Fruit fly (Drosophila melanogaster) whole organism, embryonic: ENCODE data around the gene CG11131.

Experiments used
- Bdp1 ChIP-seq: fragments of 200-800 bp; sonication (Bioruptor generic); optimal IDR thresholded peaks from 3 replicates; lab custom pipeline; 2016; ENCODE audit warnings: missing biosample characterization, missing genetic modification characterization
- CG10147 ChIP-seq: fragments of 200-800 bp; sonication (Bioruptor generic); optimal IDR thresholded peaks from 2 replicates; lab custom pipeline; 2019; ENCODE audit warnings: missing biosample characterization, mild to moderate bottlenecking, missing genetic modification characterization, moderate library complexity
- CG10321 ChIP-seq: fragments of 200-800 bp; sonication (Bioruptor generic); IDR thresholded peaks from 2 replicates; pipeline ENCODE4 v1.3.6; 2022; ENCODE audit warnings: missing biosample characterization, missing genetic modification characterization
- CG10366 ChIP-seq: fragments of 200-800 bp; sonication (Bioruptor generic); IDR thresholded peaks from 2 replicates; pipeline ENCODE4 v1.3.6; 2022; ENCODE audit warnings: missing biosample characterization, missing genetic modification characterization
- CG12942 ChIP-seq: fragments of 200-800 bp; sonication (Bioruptor generic); optimal IDR thresholded peaks from 3 replicates; lab custom pipeline; 2016; ENCODE audit warnings: missing biosample characterization, missing genetic modification characterization
- CG14441 ChIP-seq: fragments of 200-800 bp; sonication (Bioruptor generic); IDR thresholded peaks from 2 replicates; pipeline ENCODE4 v1.3.6; 2022; ENCODE audit warnings: missing biosample characterization, missing genetic modification characterization
- CG14860 ChIP-seq: fragments of 200-800 bp; sonication (Bioruptor generic); IDR thresholded peaks from 3 replicates; pipeline ENCODE4 v1.3.6; 2022; ENCODE audit warnings: missing biosample characterization, missing genetic modification characterization; ENCODE audit not compliant: partially characterized antibody
- CG1647 ChIP-seq: fragments of 200-800 bp; sonication (Bioruptor generic); optimal IDR thresholded peaks from 3 replicates; lab custom pipeline; 2016; ENCODE audit warnings: missing biosample characterization, missing genetic modification characterization
- CG17186 ChIP-seq: fragments of 200-800 bp; sonication (Bioruptor generic); optimal IDR thresholded peaks from 3 replicates; lab custom pipeline; 2017; ENCODE audit warnings: missing biosample characterization, missing genetic modification reagents, missing genetic modification characterization
- CG17612 ChIP-seq: fragments of 200-800 bp; sonication (Bioruptor generic); IDR thresholded peaks from 2 replicates; pipeline ENCODE4 v1.3.6; 2022; ENCODE audit warnings: missing biosample characterization, missing genetic modification characterization
- CG3995 ChIP-seq: fragments of 200-800 bp; sonication (Bioruptor generic); optimal IDR thresholded peaks from 3 replicates; lab custom pipeline; 2016; ENCODE audit warnings: missing biosample characterization, missing genetic modification characterization
- CG5180 ChIP-seq: fragments of 200-800 bp; sonication (Bioruptor generic); optimal IDR thresholded peaks from 3 replicates; lab custom pipeline; 2017; ENCODE audit warnings: missing biosample characterization, missing genetic modification characterization, mild to moderate bottlenecking, moderate library complexity, missing genetic modification reagents
- CG6813 ChIP-seq: fragments of 200-800 bp; sonication (Bioruptor generic); optimal IDR thresholded peaks from 2 replicates; lab custom pipeline; 2017; ENCODE audit warnings: missing biosample characterization, missing genetic modification characterization, mild to moderate bottlenecking, moderate library complexity, missing genetic modification reagents
- CG7556 ChIP-seq: fragments of 200-800 bp; sonication (Bioruptor generic); optimal IDR thresholded peaks from 2 replicates; lab custom pipeline; 2017; ENCODE audit warnings: missing biosample characterization, mild to moderate bottlenecking, missing genetic modification characterization
- CG7839 ChIP-seq: fragments of 200-800 bp; sonication (Bioruptor generic); optimal IDR thresholded peaks from 3 replicates; lab custom pipeline; 2018; ENCODE audit warnings: missing biosample characterization, mild to moderate bottlenecking, missing genetic modification characterization, moderate library complexity
- CG7928 ChIP-seq: fragments of 200-800 bp; sonication (Bioruptor generic); optimal IDR thresholded peaks from 2 replicates; lab custom pipeline; 2017; ENCODE audit warnings: missing biosample characterization, mild to moderate bottlenecking, missing genetic modification characterization
- CG7963 ChIP-seq: fragments of 200-800 bp; sonication (Bioruptor generic); IDR thresholded peaks from 3 replicates; pipeline ENCODE4 v1.3.6; 2022; ENCODE audit warnings: missing biosample characterization, missing genetic modification characterization; ENCODE audit not compliant: partially characterized antibody
- CG8089 ChIP-seq: fragments of 200-800 bp; sonication (Bioruptor generic); optimal IDR thresholded peaks from 3 replicates; lab custom pipeline; 2016; ENCODE audit warnings: missing biosample characterization, missing genetic modification characterization
- CG8478 ChIP-seq: fragments of >200 bp; optimal IDR thresholded peaks from 2 replicates; lab custom pipeline; 2018
- CG9932 ChIP-seq: fragments of 200-800 bp; sonication (Bioruptor generic); IDR thresholded peaks from 2 replicates; pipeline ENCODE4 v1.3.6; 2022; ENCODE audit warnings: missing biosample characterization, missing genetic modification characterization
- CkIIα-i1 ChIP-seq: fragments of 200-800 bp; sonication (Bioruptor generic); IDR thresholded peaks from 2 replicates; pipeline ENCODE4 v1.3.6; 2022; ENCODE audit warnings: missing biosample characterization, missing genetic modification characterization
- Dad ChIP-seq: fragments of 200-800 bp; sonication (Bioruptor generic); optimal IDR thresholded peaks from 3 replicates; lab custom pipeline; 2016; ENCODE audit warnings: missing biosample characterization, missing genetic modification characterization
- Dref ChIP-seq: fragments of 200-800 bp; sonication (Bioruptor generic); IDR thresholded peaks from 2 replicates; pipeline ENCODE4 v1.3.6; 2022; ENCODE audit warnings: missing biosample characterization, missing genetic modification characterization
- HLHmδ ChIP-seq: fragments of 200-800 bp; sonication (Bioruptor generic); optimal IDR thresholded peaks from 2 replicates; lab custom pipeline; 2018; ENCODE audit warnings: missing biosample characterization, mild to moderate bottlenecking, missing genetic modification characterization, moderate library complexity
- Hr3 ChIP-seq: fragments of 200-800 bp; sonication (Bioruptor generic); optimal IDR thresholded peaks from 3 replicates; lab custom pipeline; 2016; ENCODE audit warnings: missing biosample characterization, missing genetic modification characterization
- Myb ChIP-seq: fragments of 200-800 bp; sonication (Bioruptor generic); optimal IDR thresholded peaks from 2 replicates; lab custom pipeline; 2016; ENCODE audit warnings: missing biosample characterization, missing genetic modification characterization
- Scr ChIP-seq: fragments of 200-800 bp; sonication (Bioruptor generic); IDR thresholded peaks from 2 replicates; pipeline ENCODE4 v1.3.6; 2022; ENCODE audit warnings: missing biosample characterization, missing genetic modification characterization; ENCODE audit not compliant: partially characterized antibody
- Sox102F ChIP-seq: fragments of 200-800 bp; sonication (Bioruptor generic); optimal IDR thresholded peaks from 2 replicates; lab custom pipeline; 2018; ENCODE audit warnings: missing biosample characterization, mild to moderate bottlenecking, missing genetic modification characterization, moderate library complexity
- Usf ChIP-seq: fragments of 200-800 bp; sonication (Bioruptor generic); optimal IDR thresholded peaks from 2 replicates; lab custom pipeline; 2017; ENCODE audit warnings: missing genotype, missing biosample characterization, missing genetic modification characterization
- Xbp1 ChIP-seq: fragments of 200-800 bp; sonication (Bioruptor generic); optimal IDR thresholded peaks from 3 replicates; lab custom pipeline; 2016; ENCODE audit warnings: missing biosample characterization, mild to moderate bottlenecking, missing genetic modification characterization
- ase ChIP-seq: fragments of 200-800 bp; sonication (Bioruptor generic); IDR thresholded peaks from 3 replicates; pipeline ENCODE4 v1.3.6; 2022; ENCODE audit warnings: missing biosample characterization, missing genetic modification characterization
- chif ChIP-seq, 2 experiments: fragments of 200-800 bp; sonication (Bioruptor generic); optimal IDR thresholded peaks; 3 replicates each; lab custom pipeline; 2016; ENCODE audit warnings: missing biosample characterization in 2 of 2, missing genetic modification characterization in 2 of 2
- disco-r ChIP-seq: fragments of 200-800 bp; sonication (Bioruptor generic); optimal IDR thresholded peaks from 2 replicates; lab custom pipeline; 2016; ENCODE audit warnings: missing biosample characterization, missing genetic modification characterization
- fd102C ChIP-seq: fragments of 200-800 bp; sonication (Bioruptor generic); optimal IDR thresholded peaks from 2 replicates; lab custom pipeline; 2018; ENCODE audit warnings: missing biosample characterization, mild to moderate bottlenecking, missing genetic modification characterization, moderate library complexity
- hb ChIP-seq: fragments of 200-800 bp; sonication (Bioruptor generic); IDR thresholded peaks from 3 replicates; pipeline ENCODE4 v1.3.6; 2022; ENCODE audit warnings: missing biosample characterization, missing genetic modification characterization; ENCODE audit not compliant: partially characterized antibody
- hbn ChIP-seq: fragments of 200-800 bp; sonication (Bioruptor generic); IDR thresholded peaks from 2 replicates; pipeline ENCODE4 v1.3.6; 2022; ENCODE audit warnings: missing biosample characterization, missing genetic modification characterization; ENCODE audit not compliant: partially characterized antibody
- inv ChIP-seq: fragments of 200-800 bp; sonication (Bioruptor generic); IDR thresholded peaks from 2 replicates; pipeline ENCODE4 v1.3.6; 2022; ENCODE audit warnings: missing biosample characterization, missing genetic modification characterization; ENCODE audit not compliant: partially characterized antibody
- lola ChIP-seq, 3 experiments: fragments of >200 bp in 2 of 3; fragments of 200-800 bp in 1 of 3; sonication (Bioruptor generic) in 1 of 3; optimal IDR thresholded peaks; 2 replicates each; lab custom pipeline; 2017 to 2019; ENCODE audit warnings: missing biosample characterization in 3 of 3, missing genetic modification characterization in 3 of 3, mild to moderate bottlenecking in 1 of 3, moderate library complexity in 1 of 3
- nerfin-1 ChIP-seq: fragments of 200-800 bp; sonication (Bioruptor generic); optimal IDR thresholded peaks from 3 replicates; lab custom pipeline; 2019; ENCODE audit warnings: missing biosample characterization, mild to moderate bottlenecking, missing genetic modification characterization, moderate library complexity
- peb ChIP-seq: fragments of 200-800 bp; sonication (Bioruptor generic); IDR thresholded peaks from 2 replicates; pipeline ENCODE4 v1.3.6; 2022; ENCODE audit warnings: missing biosample characterization, missing genetic modification characterization
- pnt ChIP-seq: fragments of 200-800 bp; sonication (Bioruptor generic); optimal IDR thresholded peaks from 3 replicates; lab custom pipeline; 2016; ENCODE audit warnings: missing biosample characterization, missing genetic modification characterization
- ranshi ChIP-seq: fragments of 200-800 bp; sonication (Bioruptor generic); IDR thresholded peaks from 2 replicates; pipeline ENCODE4 v1.3.6; 2022; ENCODE audit warnings: missing biosample characterization, missing genetic modification characterization
- slbo ChIP-seq: fragments of 200-800 bp; sonication (Bioruptor generic); IDR thresholded peaks from 2 replicates; pipeline ENCODE4 v1.3.6; 2022; ENCODE audit warnings: missing biosample characterization, missing genetic modification characterization
- sr ChIP-seq: fragments of 200-800 bp; sonication (Bioruptor generic); IDR thresholded peaks from 3 replicates; pipeline ENCODE4 v1.3.6; 2022; ENCODE audit warnings: missing biosample characterization, missing genetic modification characterization
- ttk ChIP-seq: fragments of 200-800 bp; sonication (Bioruptor generic); IDR thresholded peaks from 2 replicates; pipeline ENCODE4 v2.1.2; 2022; ENCODE audit warnings: missing biosample characterization, missing genetic modification characterization
- twi ChIP-seq: fragments of 200-800 bp; optimal IDR thresholded peaks from 2 replicates; lab custom pipeline; 2019; ENCODE audit warnings: missing biosample characterization, mild to moderate bottlenecking, missing genetic modification characterization, moderate library complexity
- usp ChIP-seq: fragments of >200 bp; optimal IDR thresholded peaks from 2 replicates; lab custom pipeline; 2017; ENCODE audit warnings: missing biosample characterization, missing genetic modification characterization
- vvl ChIP-seq: fragments of 200-800 bp; sonication (Bioruptor generic); IDR thresholded peaks from 2 replicates; pipeline ENCODE4 v1.3.6; 2022; ENCODE audit warnings: missing biosample characterization, missing genetic modification characterization
- zen ChIP-seq: fragments of 200-800 bp; sonication (Bioruptor generic); optimal IDR thresholded peaks from 3 replicates; lab custom pipeline; 2018; ENCODE audit warnings: missing biosample characterization, mild to moderate bottlenecking, missing genetic modification characterization, moderate library complexity

Gene CG11131

dm6 chr3L:22871030-22871844 is 27.3 kb upstream of the CG11131 start (continued):
- no peak for TF ChIP-seq Dad
- no peak for TF ChIP-seq usp
- no peak for TF ChIP-seq peb (GFP tag; lab: Robert Waterston, UW)
- no peak for TF ChIP-seq CG7556 (GFP tag; lab: Kevin White, UChicago)
- peak; percentile 45; the same call in 1 of the 3 replicates for TF ChIP-seq CG14860
- TF ChIP-seq CG10147, result peak; percentile 24
- TF ChIP-seq nerfin-1 (tag; lab: Kevin White, UChicago), result no peak
- 0 out of 3 replicates have a peak, but pooled peaks have one; percentile 16 for TF ChIP-seq sr (GFP tag; lab: Robert Waterston, UW)
- no peak for TF ChIP-seq CG10366 (GFP tag; lab: Robert Waterston, UW)
- TF ChIP-seq inv, result peak; percentile 59
- no peak for TF ChIP-seq ranshi (GFP tag; lab: Robert Waterston, UW)
- TF ChIP-seq fd102C (GFP tag; lab: Kevin White, UChicago), result no peak
- no peak for TF ChIP-seq chif (GFP tag; optimal IDR thresholded peaks at IDR 0.05; lab: Kevin White, UChicago)
- no peak for TF ChIP-seq CG17612
- 0 out of 3 replicates have a peak, but pooled peaks have one; percentile 15 for TF ChIP-seq ase (GFP tag; lab: Robert Waterston, UW)
- no peak for TF ChIP-seq zen (tag; lab: Kevin White, UChicago)
- TF ChIP-seq CkIIα-i1 (GFP tag; lab: Robert Waterston, UW), result no peak
- no peak for TF ChIP-seq Usf (GFP tag; lab: Kevin White, UChicago)
- TF ChIP-seq Hr3, result no peak
- no peak for TF ChIP-seq CG17186 (GFP tag; lab: Kevin White, UChicago)
- TF ChIP-seq CG1647 (GFP tag; lab: Kevin White, UChicago), result no peak
- no peak for TF ChIP-seq disco-r (GFP tag; lab: Kevin White, UChicago)
- no peak for TF ChIP-seq CG5180 (GFP tag; lab: Kevin White, UChicago)
- TF ChIP-seq twi (tag; lab: Kevin White, UChicago), result no peak
- TF ChIP-seq vvl (GFP tag; lab: Robert Waterston, UW), result 0 out of 2 replicates have a peak, but pooled peaks have one; percentile 12
- TF ChIP-seq HLHmδ (GFP tag; lab: Kevin White, UChicago), result no peak
- TF ChIP-seq CG8478 (lab: Kevin White, UChicago), result peak; percentile 51
- TF ChIP-seq CG10321 (GFP tag; lab: Robert Waterston, UW), result no peak
- TF ChIP-seq Scr, result peak; percentile 77
- TF ChIP-seq ttk, result no peak
- TF ChIP-seq hb (GFP tag; lab: Robert Waterston, UW), result peak; percentile 17; the same call in 1 of the 3 replicates
- peak; percentile 37 for TF ChIP-seq hbn
- peak; percentile 48 for TF ChIP-seq CG9932 (GFP tag; lab: Robert Waterston, UW)
- TF ChIP-seq CG3995 (GFP tag; lab: Kevin White, UChicago), result peak; percentile 68
- TF ChIP-seq CG8089 (GFP tag; lab: Kevin White, UChicago), result no peak
- peak; percentile 61; the same call in 1 of the 3 replicates for TF ChIP-seq CG7963 (GFP tag; lab: Robert Waterston, UW)
- TF ChIP-seq pnt, result no peak
- TF ChIP-seq CG7839 (tag; lab: Kevin White, UChicago), result no peak
- TF ChIP-seq Myb, result no peak
- 0 out of 2 replicates have a peak, but pooled peaks have one; percentile 9 for TF ChIP-seq CG14441 (GFP tag; lab: Robert Waterston, UW)
- no peak for TF ChIP-seq Bdp1 (GFP tag; lab: Kevin White, UChicago)
- no peak for TF ChIP-seq CG6813 (GFP tag; lab: Kevin White, UChicago)
- no peak for TF ChIP-seq Sox102F
- peak; percentile 6 for TF ChIP-seq CG7928 (GFP tag; lab: Kevin White, UChicago)
- peak; percentile 0 for TF ChIP-seq Xbp1 (GFP tag; lab: Kevin White, UChicago)
- TF ChIP-seq lola (GFP tag; optimal IDR thresholded peaks at IDR 0.05; lab: Kevin White, UChicago), result no peak
- peak; percentile 45 for TF ChIP-seq slbo (GFP tag; lab: Robert Waterston, UW)
- no peak for TF ChIP-seq CG12942 (GFP tag; lab: Kevin White, UChicago)
- TF ChIP-seq Dref, result peak; percentile 68
